Fruit fly (Drosophila melanogaster): ENCODE data around the gene ScsbetaA.

Gene ScsbetaA

DNA sequence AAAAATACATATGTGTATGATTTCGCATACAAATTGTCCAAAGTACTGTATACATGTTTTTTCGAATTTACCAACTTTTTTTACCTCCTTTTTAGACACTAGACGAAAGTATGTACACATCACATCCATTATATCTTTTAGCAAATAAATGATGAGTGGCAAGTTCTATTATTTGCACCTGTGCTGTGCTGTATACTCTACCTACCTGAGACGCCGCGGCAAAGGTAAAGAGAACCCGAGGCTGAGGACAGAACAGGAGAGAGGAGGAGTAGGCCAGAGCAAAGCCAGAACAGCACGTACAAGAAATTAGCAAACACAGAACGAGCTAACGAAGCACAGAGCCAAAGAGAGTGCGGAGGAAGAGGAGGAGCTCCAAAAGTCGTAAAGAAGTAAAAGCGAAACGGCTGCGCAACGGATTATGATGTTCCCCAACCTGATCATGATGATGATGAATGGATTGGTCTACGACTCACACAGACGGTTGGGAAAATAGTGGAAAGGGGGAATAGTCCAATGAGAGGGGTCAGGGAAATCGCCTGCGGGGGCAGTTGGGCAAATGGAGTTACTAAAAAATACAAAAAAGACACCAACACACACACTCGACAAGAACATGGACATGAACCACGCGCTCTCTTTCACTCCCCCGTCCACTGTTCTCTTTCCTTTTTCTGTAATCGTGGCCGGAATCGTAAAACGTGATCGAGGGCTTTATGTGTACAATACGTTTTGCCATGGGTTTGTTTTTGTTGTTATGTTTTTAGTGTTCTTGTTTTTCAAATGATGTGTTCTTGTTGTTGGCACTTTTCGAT lies 10.5 kb upstream of the ScsbetaA start (continued):
- TF ChIP-seq oc (tag; optimal IDR thresholded peaks at IDR 0.05) = no peak
- peak; percentile 34 for TF ChIP-seq CG10462 (GFP tag; optimal IDR thresholded peaks at IDR 0.05)
- TF ChIP-seq Hmx (GFP tag; optimal IDR thresholded peaks at IDR 0.05) = peak; percentile 12
- no peak for TF ChIP-seq klu (GFP tag; IDR thresholded peaks at IDR 0.05)
- peak; percentile 45; the same call in 1 of the 2 replicates for TF ChIP-seq CG9932 (GFP tag; IDR thresholded peaks at IDR 0.05)
- TF ChIP-seq CG18599 (GFP tag; optimal IDR thresholded peaks at IDR 0.05) = peak; percentile 67
- TF ChIP-seq CG17328 (GFP tag; IDR thresholded peaks at IDR 0.05) = peak; percentile 66
- TF ChIP-seq Fer1 (GFP tag; optimal IDR thresholded peaks at IDR 0.05) = peak; percentile 77
- no peak for TF ChIP-seq cas (GFP tag; IDR thresholded peaks at IDR 0.05)
- TF ChIP-seq chm (GFP tag; IDR thresholded peaks at IDR 0.05) = no peak
- TF ChIP-seq pum (GFP tag; optimal IDR thresholded peaks at IDR 0.05) = peak; percentile 65
- peak; percentile 68 for TF ChIP-seq CG7786 (GFP tag; optimal IDR thresholded peaks at IDR 0.05)
- TF ChIP-seq Fer3 (tag; optimal IDR thresholded peaks at IDR 0.05) = peak; percentile 76
- TF ChIP-seq disco-r (GFP tag; optimal IDR thresholded peaks at IDR 0.05) = peak; percentile 45
- peak; percentile 25 for TF ChIP-seq CG33213 (GFP tag; optimal IDR thresholded peaks at IDR 0.05)
- peak; percentile 10 for TF ChIP-seq CG30020 (tag; optimal IDR thresholded peaks at IDR 0.05)
- TF ChIP-seq CrebB (tag; optimal IDR thresholded peaks at IDR 0.05) = no peak
- no peak for TF ChIP-seq B-H2 (GFP tag; optimal IDR thresholded peaks at IDR 0.05)
- TF ChIP-seq CG1603 (tag; optimal IDR thresholded peaks at IDR 0.05) = peak; percentile 80
- peak; percentile 71 for TF ChIP-seq Sox100B (GFP tag; optimal IDR thresholded peaks at IDR 0.05)
- peak; percentile 80 for TF ChIP-seq grau (tag; optimal IDR thresholded peaks at IDR 0.05)
- peak; percentile 12 for TF ChIP-seq CHES-1-like (GFP tag; optimal IDR thresholded peaks at IDR 0.05)
- TF ChIP-seq scrt (GFP tag; optimal IDR thresholded peaks at IDR 0.05) = peak; percentile 59
- TF ChIP-seq CG11560 (tag; IDR thresholded peaks at IDR 0.05) = no peak
- peak; percentile 77 for TF ChIP-seq CG6254 (GFP tag; optimal IDR thresholded peaks at IDR 0.05)
- peak; percentile 78 for TF ChIP-seq NC2β (GFP tag; optimal IDR thresholded peaks at IDR 0.05)
- TF ChIP-seq CG10267 (tag; optimal IDR thresholded peaks at IDR 0.05) = peak; percentile 79
- peak; percentile 81 for TF ChIP-seq fd102C (GFP tag; optimal IDR thresholded peaks at IDR 0.05)
- TF ChIP-seq Dip3 (GFP tag; optimal IDR thresholded peaks at IDR 0.05) = peak; percentile 36
- TF ChIP-seq crp (GFP tag; optimal IDR thresholded peaks at IDR 0.05) = peak in 1 of 2 experiments; percentile 10
- TF ChIP-seq CG15696 (tag; optimal IDR thresholded peaks at IDR 0.05) = peak; percentile 95
- TF ChIP-seq CG4730 (GFP tag; IDR thresholded peaks at IDR 0.05) = peak; percentile 44
- peak; percentile 73 for TF ChIP-seq tin (GFP tag; optimal IDR thresholded peaks at IDR 0.05)
- TF ChIP-seq CG32767 (GFP tag; IDR thresholded peaks at IDR 0.05) = peak; percentile 58
- peak; percentile 55; the same call in 1 of the 3 replicates for TF ChIP-seq jigr1 (GFP tag; IDR thresholded peaks at IDR 0.05)
- TF ChIP-seq CG17612 (GFP tag; IDR thresholded peaks at IDR 0.05) = no peak
- peak; percentile 47 to 69 for TF ChIP-seq Hr51 (GFP tag; optimal IDR thresholded peaks at IDR 0.05)
- TF ChIP-seq Poxn (GFP tag; IDR thresholded peaks at IDR 0.05) = no peak
- no peak for TF ChIP-seq hbn (GFP tag; IDR thresholded peaks at IDR 0.05; ENCODE audit: partially characterized antibody)
- peak; percentile 63 for TF ChIP-seq stc (GFP tag; IDR thresholded peaks at IDR 0.05)
- TF ChIP-seq ci (GFP tag; IDR thresholded peaks at IDR 0.05) = peak; percentile 51; the same call in 1 of the 3 replicates
- TF ChIP-seq Kr (GFP tag; optimal IDR thresholded peaks at IDR 0.05) = no peak
- TF ChIP-seq toy (GFP tag; IDR thresholded peaks at IDR 0.05) = peak; percentile 67; the same call in 1 of the 2 replicates
- no peak for TF ChIP-seq CkIIα-i1 (GFP tag; IDR thresholded peaks at IDR 0.05)
- TF ChIP-seq Hr39 (optimal IDR thresholded peaks at IDR 0.05) = no peak
- TF ChIP-seq CG11504 (tag; optimal IDR thresholded peaks at IDR 0.05) = peak; percentile 88
- peak; percentile 48 for TF ChIP-seq CG12155 (GFP tag; optimal IDR thresholded peaks at IDR 0.05)
- no peak for TF ChIP-seq Hey (tag; optimal IDR thresholded peaks at IDR 0.05)
- TF ChIP-seq Meics (GFP tag; optimal IDR thresholded peaks at IDR 0.05) = peak; percentile 69
- no peak for TF ChIP-seq cad (GFP tag; optimal IDR thresholded peaks at IDR 0.05)
